Worm (Caenorhabditis elegans): ENCODE data around the gene B0361.3.

B0361.3 gene

DNA sequence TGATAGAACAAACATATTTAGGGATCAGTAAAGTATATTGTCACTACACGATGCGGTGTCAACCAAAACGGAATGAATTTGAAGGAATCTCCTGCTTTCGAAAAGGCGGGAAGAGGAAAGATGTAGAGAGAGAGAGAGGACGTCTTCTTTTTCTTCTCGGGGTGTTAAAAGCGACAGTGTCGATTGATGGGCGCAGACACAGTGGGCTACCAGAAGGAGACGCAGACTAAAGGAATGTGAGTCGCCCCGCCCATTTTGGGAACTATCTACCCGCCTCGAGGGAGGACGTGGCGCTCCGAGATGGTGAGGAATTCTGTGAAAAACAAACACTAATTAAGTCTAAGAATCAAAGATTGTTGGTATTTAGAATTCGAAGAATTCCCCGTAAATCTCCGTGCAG, 18.2 kb downstream of the B0361.3 start, which contains the start of the genes B0361.14 and B0361.9:
TSS of gene B0361.14 (minus strand) at position 66 of the 400 bp plus-strand sequence.
TSS of gene B0361.9 (minus strand) at position 166 of the 400 bp plus-strand sequence.
- no peak for TF ChIP-seq pbrm-1 (GFP tag; IDR thresholded peaks at IDR 0.05)
- no peak for TF ChIP-seq chd-7 (tag; optimal IDR thresholded peaks at IDR 0.05)
- no peak for TF ChIP-seq snpc-3.4 (tag; optimal IDR thresholded peaks at IDR 0.05)
- no peak for TF ChIP-seq nhr-80 (tag; optimal IDR thresholded peaks at IDR 0.05)
- TF ChIP-seq madf-6 (GFP tag; IDR thresholded peaks at IDR 0.05), result no peak
- TF ChIP-seq lsy-27 (tag; optimal IDR thresholded peaks at IDR 0.05; ENCODE audit: borderline replicate concordance, insufficient read depth), result no peak
- no peak for TF ChIP-seq xnd-1 (tag; optimal IDR thresholded peaks at IDR 0.05)
- no peak for TF ChIP-seq madf-10 (tag; optimal IDR thresholded peaks at IDR 0.05)
- TF ChIP-seq attf-5 (GFP tag; optimal IDR thresholded peaks at IDR 0.05), result no peak
- no peak for TF ChIP-seq egrh-3 (GFP tag; IDR thresholded peaks at IDR 0.05)
- TF ChIP-seq K11D2.4 (GFP tag; IDR thresholded peaks at IDR 0.05), result no peak
- TF ChIP-seq efl-1 (GFP tag; optimal IDR thresholded peaks at IDR 0.05), result no peak
- TF ChIP-seq C17E4.6 (GFP tag; IDR thresholded peaks at IDR 0.05), result no peak
- no peak for TF ChIP-seq mxl-1 (tag; optimal IDR thresholded peaks at IDR 0.05)
- TF ChIP-seq B0035.1 (tag; optimal IDR thresholded peaks at IDR 0.05), result no peak
- TF ChIP-seq athp-1 (tag; optimal IDR thresholded peaks at IDR 0.05), result no peak
- TF ChIP-seq B0261.1 (tag; optimal IDR thresholded peaks at IDR 0.05), result no peak

DNA sequence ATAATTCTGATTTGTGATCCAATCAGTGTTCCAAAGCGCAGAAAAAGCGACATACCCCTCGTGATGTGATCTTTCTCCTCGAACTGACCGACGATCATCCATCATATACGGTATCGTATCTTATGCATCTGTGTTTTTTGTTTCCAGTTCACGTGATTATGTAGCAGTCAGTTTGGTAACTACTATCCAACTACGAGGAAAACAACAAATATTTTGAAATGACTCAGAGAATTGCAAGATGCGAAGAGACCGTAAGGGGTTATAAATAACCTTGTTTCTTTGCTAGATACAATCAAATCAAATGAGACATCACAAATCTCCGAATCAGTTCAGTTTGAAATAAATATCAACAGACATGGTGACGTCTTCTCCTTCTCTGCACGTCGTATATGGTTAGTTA, 18.9 kb downstream of the B0361.3 start:
- no peak for TF ChIP-seq T26A5.8 (tag; optimal IDR thresholded peaks at IDR 0.05)
- no peak for TF ChIP-seq F33H1.4 (GFP tag; IDR thresholded peaks at IDR 0.05)
- no peak for TF ChIP-seq ZK185.1 (tag; optimal IDR thresholded peaks at IDR 0.05; ENCODE audit: poor library complexity, severe bottlenecking)
- no peak for TF ChIP-seq egl-18 (GFP tag; IDR thresholded peaks at IDR 0.05)
- TF ChIP-seq F23B12.7 (tag; optimal IDR thresholded peaks at IDR 0.05; ENCODE audit: insufficient read depth), result no peak
- TF ChIP-seq athp-1 (tag; optimal IDR thresholded peaks at IDR 0.05), result no peak
- TF ChIP-seq egrh-3 (GFP tag; IDR thresholded peaks at IDR 0.05), result no peak
- TF ChIP-seq nhr-27 (tag; optimal IDR thresholded peaks at IDR 0.05), result no peak
- peak; percentile 18 for TF ChIP-seq ztf-26 (tag; optimal IDR thresholded peaks at IDR 0.05)
- TF ChIP-seq F52B5.7 (tag; optimal IDR thresholded peaks at IDR 0.05), result no peak
- TF ChIP-seq lin-35 (GFP tag; optimal IDR thresholded peaks at IDR 0.05), result no peak
- peak; percentile 7 for TF ChIP-seq lin-40 (tag; optimal IDR thresholded peaks at IDR 0.05)
- no peak for TF ChIP-seq hmg-1.2 (GFP tag; IDR thresholded peaks at IDR 0.05)
- TF ChIP-seq akir-1 (GFP tag; optimal IDR thresholded peaks at IDR 0.05), result no peak

DNA sequence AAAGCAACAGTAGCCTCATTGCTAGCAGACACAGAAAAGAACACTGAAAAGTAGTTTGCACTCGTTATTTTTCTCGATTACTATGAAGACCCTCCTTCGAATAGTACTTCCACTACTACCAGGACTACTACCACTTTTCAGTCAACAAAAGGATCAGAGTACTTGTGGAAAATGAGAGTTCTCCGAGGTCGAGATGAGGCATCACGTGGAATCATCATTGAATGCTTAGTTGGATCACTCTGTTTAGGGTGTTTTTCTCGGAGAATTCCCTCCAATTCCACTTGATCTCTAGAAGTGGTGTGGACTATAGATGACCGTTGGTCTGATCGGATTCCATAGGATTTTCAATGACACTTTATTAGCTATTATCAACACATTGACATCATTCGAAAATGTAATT, 19.5 kb downstream of the B0361.3 start:
- TF ChIP-seq Y67H2A.10 (GFP tag; conservative IDR thresholded peaks at IDR 0.05), result no peak
- TF ChIP-seq ceh-27 (GFP tag; optimal IDR thresholded peaks at IDR 0.05), result peak; percentile 69

- no peak for TF ChIP-seq F55B11.4 (tag; optimal IDR thresholded peaks at IDR 0.05; ENCODE audit: borderline replicate concordance, insufficient read depth)
- TF ChIP-seq attf-3 (GFP tag; conservative IDR thresholded peaks at IDR 0.05), result no peak
- no peak for TF ChIP-seq dpff-1 (tag; optimal IDR thresholded peaks at IDR 0.05)
- TF ChIP-seq ztf-28 (GFP tag; IDR thresholded peaks at IDR 0.05), result no peak
- TF ChIP-seq F52B5.7 (tag; optimal IDR thresholded peaks at IDR 0.05), result no peak
- TF ChIP-seq hlh-12 (tag; optimal IDR thresholded peaks at IDR 0.05), result no peak
- TF ChIP-seq nhr-27 (tag; optimal IDR thresholded peaks at IDR 0.05), result no peak
- no peak for TF ChIP-seq snpc-1.3 (tag; optimal IDR thresholded peaks at IDR 0.05; ENCODE audit: insufficient read depth)
- TF ChIP-seq hmg-20 (GFP tag; IDR thresholded peaks at IDR 0.05), result no peak
- no peak for TF ChIP-seq gei-17 (GFP tag; optimal IDR thresholded peaks at IDR 0.05)
- no peak for TF ChIP-seq B0019.2 (GFP tag; conservative IDR thresholded peaks at IDR 0.05)
- no peak for TF ChIP-seq ceh-91 (GFP tag; IDR thresholded peaks at IDR 0.05)
- no peak for TF ChIP-seq unc-62 (GFP tag; optimal IDR thresholded peaks at IDR 0.05)
- TF ChIP-seq ztf-18 (tag; optimal IDR thresholded peaks at IDR 0.05), result no peak
- TF ChIP-seq pha-4 (tag; optimal IDR thresholded peaks at IDR 0.05), result no peak
- no peak for TF ChIP-seq somi-1 (GFP tag; optimal IDR thresholded peaks at IDR 0.05)
- no peak for TF ChIP-seq chd-7 (tag; optimal IDR thresholded peaks at IDR 0.05)
Observed at ce11 chrIII:7301668-7302067, 20.4 kb downstream of the B0361.3 start.

Measured in whole organism, young adult.